Worm (Caenorhabditis elegans) whole organism, young adult: ENCODE measurements around the gene F21E9.2.

Experiments
- F10E7.11 ChIP-seq: sonication (generic microtip); optimal IDR thresholded peaks from 2 replicates; lab custom pipeline; 2017; ENCODE audit warnings: mild to moderate bottlenecking, missing genetic modification characterization, moderate library complexity, missing compliant biosample characterization
- F55B11.4 ChIP-seq: sonication (generic microtip); optimal IDR thresholded peaks from 2 replicates; lab custom pipeline; 2016; ENCODE audit warnings: missing compliant biosample characterization, missing genetic modification characterization, borderline replicate concordance; ENCODE audit not compliant: insufficient read depth
- aptf-2 ChIP-seq: fragments of 200-800 bp; sonication (Bioruptor generic); conservative IDR thresholded peaks from 2 replicates; pipeline ENCODE4 v1.3.6; 2022; ENCODE audit warnings: missing genetic modification reagents, missing genetic modification characterization, missing compliant biosample characterization
- dox-1 ChIP-seq: fragments of 200-800 bp; sonication (Bioruptor generic); IDR thresholded peaks from 2 replicates; pipeline ENCODE4 v1.3.6; 2022; ENCODE audit warnings: missing genetic modification reagents, missing genetic modification characterization, missing compliant biosample characterization
- hlh-26 ChIP-seq: fragments of 200-800 bp; sonication (Bioruptor generic); conservative IDR thresholded peaks from 2 replicates; pipeline ENCODE4 v1.3.6; 2022; ENCODE audit warnings: missing genetic modification reagents, missing genetic modification characterization, missing compliant biosample characterization
- lin-40 ChIP-seq: sonication (generic microtip); optimal IDR thresholded peaks from 2 replicates; lab custom pipeline; 2016; ENCODE audit warnings: missing genetic modification characterization, mild to moderate bottlenecking, missing compliant biosample characterization, missing genotype, missing genetic modification reagents
- nhr-120 ChIP-seq: fragments of 200-800 bp; sonication (Bioruptor generic); IDR thresholded peaks from 2 replicates; pipeline ENCODE4 v1.3.6; 2022; ENCODE audit warnings: missing genetic modification characterization, missing compliant biosample characterization
- unc-62 ChIP-seq: fragments of 150-350 bp; optimal IDR thresholded peaks from 2 replicates; lab custom pipeline; 2014; ENCODE audit warnings: missing biosample characterization, missing genetic modification reagents, missing genetic modification characterization

DNA sequence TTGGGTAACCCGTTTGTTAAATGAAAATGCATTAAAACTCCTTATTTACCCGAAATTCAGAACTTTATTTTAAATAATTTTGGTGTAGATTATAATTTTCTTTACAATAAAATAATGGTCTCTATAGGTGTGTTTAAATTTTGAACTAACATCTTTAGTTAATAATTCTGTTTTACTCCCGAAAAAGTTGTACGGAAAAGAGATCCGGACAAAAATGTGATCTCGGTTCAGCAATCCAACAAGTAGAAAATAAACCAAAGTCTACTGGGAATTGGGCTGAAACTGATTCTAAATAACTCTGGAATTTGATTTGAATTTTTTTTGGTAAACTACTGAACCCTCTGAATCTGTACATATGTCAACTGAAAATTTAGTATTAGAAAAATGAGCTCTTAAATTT lies 34.0 kb downstream of the F21E9.2 start:
- TF ChIP-seq unc-62 (GFP tag; lab: Kevin White, UChicago) (no peak), F10E7.11 (tag; lab: Kevin White, UChicago) (no peak), dox-1 (GFP tag; lab: Robert Waterston, UW) (no peak), lin-40 (no peak), nhr-120 (GFP tag; lab: Robert Waterston, UW) (no peak), aptf-2 (no peak), hlh-26 (GFP tag; lab: Robert Waterston, UW) (no peak), F55B11.4 (tag; lab: Kevin White, UChicago) (no peak)
